Fruit fly (Drosophila melanogaster) whole organism, embryonic: ENCODE measurements around the gene CG11986.

Experiments used
- Antp ChIP-seq: fragments of 200-800 bp; sonication (Bioruptor generic); optimal IDR thresholded peaks from 3 replicates; lab custom pipeline; 2016; ENCODE audit warnings: missing biosample characterization, missing genetic modification characterization
- Awh ChIP-seq: fragments of 200-800 bp; sonication (Bioruptor generic); IDR thresholded peaks from 2 replicates; pipeline ENCODE4, ENCODE4 v1.3.6; 2022; ENCODE audit warnings: missing biosample characterization, missing genetic modification characterization
- Blimp-1 ChIP-seq: fragments of 200-800 bp; sonication (Bioruptor generic); optimal IDR thresholded peaks from 3 replicates; lab custom pipeline; 2018; ENCODE audit warnings: missing biosample characterization, missing genetic modification characterization, mild to moderate bottlenecking, moderate library complexity, missing genetic modification reagents
- CG11085 ChIP-seq: fragments of 200-800 bp; sonication (Bioruptor generic); IDR thresholded peaks from 2 replicates; pipeline ENCODE4 v1.3.6; 2022; ENCODE audit warnings: missing biosample characterization, missing genetic modification characterization
- CG11398 ChIP-seq: fragments of 200-800 bp; sonication (Bioruptor generic); optimal IDR thresholded peaks from 2 replicates; lab custom pipeline; 2016; ENCODE audit warnings: missing biosample characterization, missing genetic modification characterization
- CG12391 ChIP-seq: fragments of 200-800 bp; sonication (Bioruptor generic); optimal IDR thresholded peaks from 3 replicates; lab custom pipeline; 2018; ENCODE audit warnings: missing biosample characterization, mild to moderate bottlenecking, missing genetic modification characterization, moderate library complexity
- CG12942 ChIP-seq: fragments of 200-800 bp; sonication (Bioruptor generic); optimal IDR thresholded peaks from 3 replicates; lab custom pipeline; 2016; ENCODE audit warnings: missing biosample characterization, missing genetic modification characterization
- CG13296 ChIP-seq: fragments of 200-800 bp; sonication (Bioruptor generic); optimal IDR thresholded peaks from 3 replicates; lab custom pipeline; 2018; ENCODE audit warnings: missing biosample characterization, mild to moderate bottlenecking, missing genetic modification characterization
- CG13424 ChIP-seq: fragments of 200-800 bp; sonication (Bioruptor generic); optimal IDR thresholded peaks from 2 replicates; lab custom pipeline; 2019; ENCODE audit warnings: missing biosample characterization, mild to moderate bottlenecking, missing genetic modification characterization, moderate library complexity
- CG15479 ChIP-seq: fragments of 200-800 bp; sonication (Bioruptor generic); optimal IDR thresholded peaks from 3 replicates; lab custom pipeline; 2019; ENCODE audit warnings: missing biosample characterization, mild to moderate bottlenecking, missing genetic modification characterization, moderate library complexity
- CG1602 ChIP-seq: fragments of 200-800 bp; sonication (Bioruptor generic); optimal IDR thresholded peaks from 3 replicates; lab custom pipeline; 2016; ENCODE audit warnings: missing biosample characterization, missing genetic modification characterization
- CG17385 ChIP-seq: fragments of 200-800 bp; sonication (Bioruptor generic); optimal IDR thresholded peaks from 3 replicates; lab custom pipeline; 2018; ENCODE audit warnings: missing biosample characterization, mild to moderate bottlenecking, missing genetic modification characterization
- CG17568 ChIP-seq: fragments of 200-800 bp; sonication (Bioruptor generic); optimal IDR thresholded peaks from 2 replicates; lab custom pipeline; 2018; ENCODE audit warnings: missing biosample characterization, mild to moderate bottlenecking, missing genetic modification characterization, moderate library complexity
- CG18011 ChIP-seq: fragments of 200-800 bp; sonication (Bioruptor generic); optimal IDR thresholded peaks from 2 replicates; lab custom pipeline; 2017; ENCODE audit warnings: missing biosample characterization, missing genetic modification characterization, mild to moderate bottlenecking, moderate library complexity, missing genotype
- CG2678 ChIP-seq: fragments of 200-800 bp; sonication (Bioruptor generic); optimal IDR thresholded peaks from 3 replicates; lab custom pipeline; 2019; ENCODE audit warnings: missing biosample characterization, mild to moderate bottlenecking, missing genetic modification characterization, moderate library complexity
- CG34422 ChIP-seq: fragments of 200-800 bp; sonication (Bioruptor generic); IDR thresholded peaks from 3 replicates; pipeline ENCODE4 v1.3.6; 2022; ENCODE audit warnings: missing biosample characterization, missing genetic modification characterization
- CG4707 ChIP-seq: fragments of 200-800 bp; sonication (Bioruptor generic); optimal IDR thresholded peaks from 2 replicates; lab custom pipeline; 2018; ENCODE audit warnings: missing biosample characterization, mild to moderate bottlenecking, missing genetic modification characterization, moderate library complexity
- CG5953 ChIP-seq: fragments of 200-800 bp; sonication (Bioruptor generic); IDR thresholded peaks from 2 replicates; pipeline ENCODE4 v1.3.6; 2022; ENCODE audit warnings: missing biosample characterization, missing genetic modification characterization
- CG6272 ChIP-seq: fragments of 200-800 bp; sonication (Bioruptor generic); IDR thresholded peaks from 2 replicates; pipeline ENCODE4 v1.3.6; 2022; ENCODE audit warnings: missing biosample characterization, missing genetic modification characterization
- CG7786 ChIP-seq: fragments of 200-800 bp; sonication (Bioruptor generic); optimal IDR thresholded peaks from 2 replicates; lab custom pipeline; 2016; ENCODE audit warnings: missing biosample characterization, missing genetic modification characterization
- CG7928 ChIP-seq: fragments of 200-800 bp; sonication (Bioruptor generic); optimal IDR thresholded peaks from 2 replicates; lab custom pipeline; 2017; ENCODE audit warnings: missing biosample characterization, mild to moderate bottlenecking, missing genetic modification characterization
- CG8290 ChIP-seq, 3 experiments: fragments of 200-800 bp; sonication (Bioruptor generic); optimal IDR thresholded peaks; 2 replicates each; lab custom pipeline; 2016 to 2019; ENCODE audit warnings: missing biosample characterization in 3 of 3, missing genetic modification characterization in 3 of 3, mild to moderate bottlenecking in 2 of 3, moderate library complexity in 1 of 3
- CG9215 ChIP-seq: fragments of 200-800 bp; sonication (Bioruptor generic); IDR thresholded peaks from 2 replicates; pipeline ENCODE4 v1.3.6; 2022; ENCODE audit warnings: missing biosample characterization, missing genetic modification characterization
- CG9437 ChIP-seq: fragments of 200-800 bp; sonication (Bioruptor generic); optimal IDR thresholded peaks from 2 replicates; lab custom pipeline; 2018; ENCODE audit warnings: missing biosample characterization, mild to moderate bottlenecking, missing genetic modification characterization
- CG9797 ChIP-seq: fragments of 200-800 bp; sonication (Bioruptor generic); optimal IDR thresholded peaks from 3 replicates; lab custom pipeline; 2018; ENCODE audit warnings: missing biosample characterization, mild to moderate bottlenecking, missing genetic modification characterization
- Camta ChIP-seq: fragments of 200-800 bp; sonication (Bioruptor generic); optimal IDR thresholded peaks from 2 replicates; lab custom pipeline; 2016; ENCODE audit warnings: missing biosample characterization, missing genetic modification characterization
- E2f2 ChIP-seq: fragments of 200-800 bp; sonication (Bioruptor generic); IDR thresholded peaks from 2 replicates; pipeline ENCODE4 v1.3.6; 2022; ENCODE audit warnings: missing biosample characterization, missing genetic modification characterization
- ERR ChIP-seq: fragments of 200-800 bp; sonication (Bioruptor generic); optimal IDR thresholded peaks from 2 replicates; lab custom pipeline; 2016; ENCODE audit warnings: missing biosample characterization, missing genetic modification characterization
- Fer2 ChIP-seq: fragments of 200-800 bp; sonication (Bioruptor generic); optimal IDR thresholded peaks from 2 replicates; lab custom pipeline; 2018; ENCODE audit warnings: missing biosample characterization, mild to moderate bottlenecking, missing genetic modification characterization, moderate library complexity
- H2.0 ChIP-seq: fragments of 200-800 bp; sonication (Bioruptor generic); IDR thresholded peaks from 2 replicates; pipeline ENCODE4 v1.3.6; 2022; ENCODE audit warnings: missing biosample characterization, missing genetic modification characterization
- Lim3 ChIP-seq: fragments of 200-800 bp; sonication (Bioruptor generic); IDR thresholded peaks from 2 replicates; pipeline ENCODE4 v1.3.6; 2022; ENCODE audit warnings: missing biosample characterization, missing genetic modification characterization
- Oaz ChIP-seq: fragments of 200-800 bp; sonication (Bioruptor generic); IDR thresholded peaks from 2 replicates; pipeline ENCODE4 v1.3.6; 2022; ENCODE audit warnings: missing biosample characterization, missing genetic modification characterization
- Usf ChIP-seq: fragments of 200-800 bp; sonication (Bioruptor generic); optimal IDR thresholded peaks from 2 replicates; lab custom pipeline; 2017; ENCODE audit warnings: missing genotype, missing biosample characterization, missing genetic modification characterization
- ash1 ChIP-seq: fragments of 200-800 bp; sonication (Bioruptor generic); optimal IDR thresholded peaks from 2 replicates; lab custom pipeline; 2018; ENCODE audit warnings: missing biosample characterization, mild to moderate bottlenecking, missing genetic modification characterization
- chn ChIP-seq: fragments of 200-800 bp; sonication (Bioruptor generic); optimal IDR thresholded peaks from 2 replicates; lab custom pipeline; 2016; ENCODE audit warnings: missing biosample characterization, missing genetic modification characterization
- danr ChIP-seq: fragments of 200-800 bp; sonication (Bioruptor generic); IDR thresholded peaks from 2 replicates; pipeline ENCODE4 v1.3.6; 2022; ENCODE audit warnings: missing biosample characterization, missing genetic modification characterization
- dmrt99B ChIP-seq: fragments of 200-800 bp; sonication (Bioruptor generic); optimal IDR thresholded peaks from 2 replicates; lab custom pipeline; 2018; ENCODE audit warnings: missing biosample characterization, mild to moderate bottlenecking, missing genetic modification characterization, moderate library complexity
- lilli ChIP-seq: fragments of 200-800 bp; sonication (Bioruptor generic); optimal IDR thresholded peaks from 3 replicates; lab custom pipeline; 2016; ENCODE audit warnings: missing biosample characterization, missing genetic modification characterization
- lola ChIP-seq, 3 experiments: fragments of >200 bp in 2 of 3; fragments of 200-800 bp in 1 of 3; sonication (Bioruptor generic) in 1 of 3; optimal IDR thresholded peaks; 2 replicates each; lab custom pipeline; 2017 to 2019; ENCODE audit warnings: missing biosample characterization in 3 of 3, missing genetic modification characterization in 3 of 3, mild to moderate bottlenecking in 1 of 3, moderate library complexity in 1 of 3
- mirr ChIP-seq: fragments of 200-800 bp; sonication (Bioruptor generic); optimal IDR thresholded peaks from 3 replicates; lab custom pipeline; 2018; ENCODE audit warnings: missing biosample characterization, mild to moderate bottlenecking, missing genetic modification characterization
- mld ChIP-seq: fragments of 200-800 bp; sonication (Bioruptor generic); IDR thresholded peaks from 3 replicates; pipeline ENCODE4 v1.3.6; 2022; ENCODE audit warnings: missing biosample characterization, missing genetic modification characterization; ENCODE audit not compliant: partially characterized antibody
- oc ChIP-seq: fragments of 200-800 bp; sonication (Bioruptor generic); optimal IDR thresholded peaks from 2 replicates; lab custom pipeline; 2018; ENCODE audit warnings: missing biosample characterization, mild to moderate bottlenecking, missing genetic modification characterization, moderate library complexity
- pan ChIP-seq, 4 experiments: fragments of >200 bp in 3 of 4; fragments of 200-800 bp in 1 of 4; sonication (Bioruptor generic) in 1 of 4; optimal IDR thresholded peaks in 3 of 4; IDR thresholded peaks in 1 of 4; 2 replicates each; pipeline versions ENCODE4 v1.3.6 to Lab custom; 2017 to 2022; ENCODE audit warnings: missing biosample characterization in 2 of 4, missing genetic modification characterization in 2 of 4, mixed read lengths in 1 of 4
- seq ChIP-seq: fragments of 200-800 bp; sonication (Bioruptor generic); IDR thresholded peaks from 2 replicates; pipeline ENCODE4 v1.3.6; 2022; ENCODE audit warnings: missing biosample characterization, missing genetic modification characterization
- sisA ChIP-seq: fragments of 200-800 bp; sonication (Bioruptor generic); IDR thresholded peaks from 2 replicates; pipeline ENCODE4 v1.3.6; 2022; ENCODE audit warnings: missing biosample characterization, missing genetic modification characterization
- tgo ChIP-seq: fragments of 200-800 bp; sonication (Bioruptor generic); IDR thresholded peaks from 3 replicates; pipeline ENCODE4 v1.3.6; 2022; ENCODE audit warnings: missing biosample characterization, missing genetic modification characterization
- vfl ChIP-seq: fragments of 200-800 bp; sonication (Bioruptor generic); optimal IDR thresholded peaks from 2 replicates; lab custom pipeline; 2016; ENCODE audit warnings: missing biosample characterization, missing genetic modification characterization

The CG11986 gene

dm6 chr3R:9055119-9056105, 40.2 kb downstream of the CG11986 start (continued):
- TF ChIP-seq seq (GFP tag; lab: Robert Waterston, UW) = no peak
- TF ChIP-seq CG13296 (GFP tag; lab: Kevin White, UChicago) = peak; percentile 93
- peak; percentile 89 for TF ChIP-seq CG17568
- TF ChIP-seq Awh (GFP tag; lab: Robert Waterston, UW) = no peak
- peak; percentile 90 for TF ChIP-seq lilli (GFP tag; lab: Kevin White, UChicago)
- peak; percentile 94 for TF ChIP-seq Blimp-1 (GFP tag; lab: Kevin White, UChicago)
- no peak for TF ChIP-seq CG5953 (GFP tag; lab: Robert Waterston, UW)
- TF ChIP-seq mld (GFP tag; lab: Robert Waterston, UW) = no peak
- peak; percentile 66 for TF ChIP-seq Antp
- no peak for TF ChIP-seq H2.0
- peak; percentile 83 for TF ChIP-seq CG8290 (GFP tag; optimal IDR thresholded peaks at IDR 0.05; lab: Kevin White, UChicago)
- TF ChIP-seq CG8290 (tag; optimal IDR thresholded peaks at IDR 0.05; lab: Kevin White, UChicago) = peak; percentile 1 to 89
- TF ChIP-seq Usf (GFP tag; lab: Kevin White, UChicago) = peak; percentile 80
- no peak for TF ChIP-seq tgo (GFP tag; lab: Robert Waterston, UW)
- peak; percentile 94 for TF ChIP-seq CG13424 (tag; lab: Kevin White, UChicago)
- TF ChIP-seq CG12942 (GFP tag; lab: Kevin White, UChicago) = peak; percentile 83
- peak; percentile 91 for TF ChIP-seq CG17385 (GFP tag; lab: Kevin White, UChicago)
- peak; percentile 66 for TF ChIP-seq vfl (GFP tag; lab: Kevin White, UChicago)
- TF ChIP-seq CG9215 = no peak
- TF ChIP-seq danr = no peak
- peak; percentile 63 for TF ChIP-seq CG7928 (GFP tag; lab: Kevin White, UChicago)
- peak; percentile 94 for TF ChIP-seq oc
- no peak for TF ChIP-seq ash1 (GFP tag; lab: Kevin White, UChicago)
- no peak for TF ChIP-seq Lim3
- peak; percentile 81 for TF ChIP-seq CG6272 (GFP tag; lab: Robert Waterston, UW)
- peak; percentile 84 for TF ChIP-seq CG4707 (GFP tag; lab: Kevin White, UChicago)
- peak; percentile 80 for TF ChIP-seq CG7786
- TF ChIP-seq CG1602 = peak; percentile 87
- TF ChIP-seq pan (optimal IDR thresholded peaks at IDR 0.05; lab: Kevin White, UChicago) = no peak
- no peak for TF ChIP-seq pan (GFP tag; optimal IDR thresholded peaks at IDR 0.05 in 1 of 2, IDR thresholded peaks at IDR 0.05 in 1 of 2)
- no peak for TF ChIP-seq CG15479 (GFP tag; lab: Kevin White, UChicago)
- TF ChIP-seq CG11085 = no peak
- no peak for TF ChIP-seq CG34422 (GFP tag; lab: Robert Waterston, UW)
- peak; percentile 51 for TF ChIP-seq chn
- TF ChIP-seq CG9797 = peak; percentile 11
- TF ChIP-seq CG2678 = peak; percentile 98
- TF ChIP-seq Fer2 (tag; lab: Kevin White, UChicago) = peak; percentile 89
- peak; percentile 69 for TF ChIP-seq Camta (GFP tag; lab: Kevin White, UChicago)
- peak; percentile 96 for TF ChIP-seq CG12391
- peak; percentile 97 for TF ChIP-seq dmrt99B
- TF ChIP-seq lola (GFP tag; optimal IDR thresholded peaks at IDR 0.05; lab: Kevin White, UChicago) = peak in 1 of 3 experiments; percentile 89
- peak; percentile 79 for TF ChIP-seq CG18011 (GFP tag; lab: Kevin White, UChicago)
- peak; percentile 4 for TF ChIP-seq CG11398
- no peak for TF ChIP-seq E2f2 (GFP tag; lab: Robert Waterston, UW)
- no peak for TF ChIP-seq sisA (GFP tag; lab: Robert Waterston, UW)
- TF ChIP-seq Oaz (GFP tag; lab: Robert Waterston, UW) = no peak
- TF ChIP-seq mirr = peak; percentile 26
- TF ChIP-seq CG9437 (GFP tag; lab: Kevin White, UChicago) = peak; percentile 73
- peak; percentile 42 for TF ChIP-seq ERR (GFP tag; lab: Kevin White, UChicago)
